Worm (Caenorhabditis elegans) whole organism, young adult: ENCODE measurements around the gene T28D6.5.

ENCODE experiments used
- atf-7 ChIP-seq: sonication (generic microtip); optimal IDR thresholded peaks from 2 replicates; lab custom pipeline; 2017; ENCODE audit warnings: mild to moderate bottlenecking, missing genetic modification characterization, missing compliant biosample characterization
- lir-1 ChIP-seq: fragments of 200-800 bp; sonication (Bioruptor generic); conservative IDR thresholded peaks from 2 replicates; pipeline ENCODE4 v1.3.6; 2022; ENCODE audit warnings: missing genetic modification reagents, missing genetic modification characterization, missing compliant biosample characterization
- nfya-1 ChIP-seq: sonication (generic microtip); optimal IDR thresholded peaks from 2 replicates; lab custom pipeline; 2017; ENCODE audit warnings: antibody characterized with exemption, missing compliant biosample characterization, missing genetic modification characterization, borderline replicate concordance; ENCODE audit not compliant: insufficient read depth
- sdz-38 ChIP-seq: sonication (generic microtip); optimal IDR thresholded peaks from 2 replicates; lab custom pipeline; 2016; ENCODE audit warnings: missing genotype, missing genetic modification characterization, missing compliant biosample characterization
- snpc-4 ChIP-seq, 5 experiments: fragments of 150-350 bp in 1 of 5; sonication (generic microtip) in 4 of 5; optimal IDR thresholded peaks; 2 replicates each; lab custom pipeline; 2014 to 2018; ENCODE audit warnings: missing genetic modification characterization in 5 of 5, missing biosample characterization in 3 of 5, antibody characterized with exemption in 2 of 5, mild to moderate bottlenecking in 2 of 5, missing compliant biosample characterization in 2 of 5, missing genotype in 2 of 5, moderate library complexity in 2 of 5, missing genetic modification reagents in 1 of 5
- unc-130 ChIP-seq: sonication (generic microtip); optimal IDR thresholded peaks from 2 replicates; lab custom pipeline; 2016; ENCODE audit warnings: missing genetic modification reagents, missing genetic modification characterization, missing compliant biosample characterization
- unc-62 ChIP-seq: fragments of 150-350 bp; optimal IDR thresholded peaks from 2 replicates; lab custom pipeline; 2014; ENCODE audit warnings: missing biosample characterization, missing genetic modification reagents, missing genetic modification characterization

DNA sequence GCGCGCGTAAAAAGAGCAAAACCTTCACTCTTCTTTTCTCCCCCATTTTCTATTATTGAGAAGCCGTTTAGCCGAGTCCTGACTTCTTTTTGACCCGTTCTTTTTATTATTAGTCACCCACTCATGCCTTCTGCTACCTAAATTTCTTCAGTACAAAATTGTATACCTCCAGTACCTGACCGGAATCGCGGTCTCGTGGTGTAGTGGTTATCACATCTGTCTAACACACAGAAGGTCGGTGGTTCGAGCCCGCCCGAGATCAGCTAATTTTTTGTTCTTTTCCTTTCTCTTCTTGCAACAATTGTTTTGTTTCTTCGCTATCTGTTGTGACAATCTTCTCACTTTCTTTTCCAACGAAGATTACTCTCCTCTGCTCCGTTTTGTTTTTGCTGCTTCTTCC, 19.4 kb downstream of the T28D6.5 start:
- TF ChIP-seq sdz-38 (tag; lab: Kevin White, UChicago) (no peak), unc-130 (GFP tag; lab: Kevin White, UChicago) (no peak), nfya-1 (tag; lab: Kevin White, UChicago) (no peak), lir-1 (GFP tag; lab: Robert Waterston, UW) (no peak), snpc-4 (GFP tag; optimal IDR thresholded peaks at IDR 0.05; lab: Kevin White, UChicago) (peak; percentile 3), snpc-4 (tag; optimal IDR thresholded peaks at IDR 0.05; lab: Kevin White, UChicago) (peak in 2 of 4 experiments; percentile 1 to 31), atf-7 (tag; lab: Kevin White, UChicago) (no peak), unc-62 (GFP tag; lab: Kevin White, UChicago) (no peak)
